Worm (Caenorhabditis elegans): ENCODE measurements around the gene Y54G2A.40.

DNA sequence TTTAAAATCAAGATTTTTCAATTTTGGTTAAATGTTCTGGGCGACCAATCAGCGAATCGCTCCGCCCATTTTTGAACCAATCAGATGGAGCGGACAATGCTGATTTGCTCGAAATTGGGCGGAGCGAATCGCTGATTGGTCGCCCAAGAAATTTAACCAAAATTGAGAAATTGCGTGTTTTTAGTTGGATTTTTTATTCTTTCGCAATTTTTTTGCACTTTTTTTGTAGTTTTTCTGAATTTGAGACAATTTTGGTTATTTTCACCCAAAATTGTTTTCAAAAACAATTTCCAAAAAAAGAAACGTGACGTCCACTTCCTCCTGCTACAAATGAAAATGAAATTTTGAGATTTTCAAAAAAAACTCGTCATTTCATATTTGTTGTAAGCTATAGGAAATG, 40.4 kb downstream of the Y54G2A.40 start, which contains the start of gene dml-1:
- TF ChIP-seq ceh-82 (tag; optimal IDR thresholded peaks at IDR 0.05): no peak
- no peak for TF ChIP-seq lsy-2 (tag; optimal IDR thresholded peaks at IDR 0.05)
- no peak for TF ChIP-seq ceh-63 (GFP tag; optimal IDR thresholded peaks at IDR 0.05)
- no peak for TF ChIP-seq aly-2 (tag; optimal IDR thresholded peaks at IDR 0.05)
- TF ChIP-seq unc-62 (GFP tag; optimal IDR thresholded peaks at IDR 0.05): no peak
- no peak for TF ChIP-seq snpc-4 (tag; optimal IDR thresholded peaks at IDR 0.05)
- TF ChIP-seq efl-3 (GFP tag; optimal IDR thresholded peaks at IDR 0.05): no peak
- no peak for TF ChIP-seq blmp-1 (tag; optimal IDR thresholded peaks at IDR 0.05)
- no peak for TF ChIP-seq nhr-76 (tag; optimal IDR thresholded peaks at IDR 0.05)
- no peak for TF ChIP-seq tbx-2 (tag; optimal IDR thresholded peaks at IDR 0.05)
- no peak for TF ChIP-seq lin-15B (tag; optimal IDR thresholded peaks at IDR 0.05)
- TF ChIP-seq ama-1 (optimal IDR thresholded peaks at IDR 0.05): no peak
- no peak for TF ChIP-seq unc-130 (tag; optimal IDR thresholded peaks at IDR 0.05)
